Worm (Caenorhabditis elegans) whole organism, L2 larva: ENCODE measurements around the gene R13A1.3.

ENCODE experiments used
- lin-13 ChIP-seq: fragments of 150-350 bp; optimal IDR thresholded peaks from 2 replicates; lab custom pipeline; 2014; ENCODE audit warnings: missing biosample characterization, missing genetic modification reagents, missing genetic modification characterization
- mbf-1 ChIP-seq: sonication (generic microtip); optimal IDR thresholded peaks from 2 replicates; lab custom pipeline; 2017; ENCODE audit warnings: missing biosample characterization, missing genetic modification characterization

DNA sequence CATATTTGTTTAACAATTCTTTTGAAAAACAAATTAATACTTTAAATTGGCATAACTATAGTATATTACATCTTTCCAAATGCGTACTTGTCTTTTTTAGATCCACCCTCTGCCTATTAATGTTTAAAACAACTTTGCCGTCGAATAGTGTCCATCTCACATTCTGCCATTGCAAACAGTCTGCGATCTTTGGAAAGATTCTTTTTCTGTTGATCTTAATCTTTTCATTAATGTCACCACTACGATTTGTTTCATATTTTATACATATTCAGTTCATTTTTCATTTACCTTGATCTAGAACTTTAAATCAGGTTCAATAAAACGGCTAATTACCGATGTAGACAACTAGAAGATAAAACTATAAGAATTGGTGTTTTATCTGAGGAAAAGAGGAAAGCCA is 30.8 kb downstream of the R13A1.3 start:
- no peak for TF ChIP-seq mbf-1
- TF ChIP-seq lin-13 (GFP tag; lab: Kevin White, UChicago): no peak
